Fruit fly (Drosophila melanogaster) whole organism, embryonic: ENCODE measurements around the gene SMC1.
A peak's percentile ranks its signal among the peaks of the same experiment; 100 is the strongest.

Source experiments
- B-H1 ChIP-seq: fragments of 200-800 bp; sonication (Bioruptor generic); IDR thresholded peaks from 3 replicates; pipeline ENCODE4 v1.3.6; 2022; ENCODE audit warnings: missing biosample characterization, missing genetic modification characterization
- CG10543 ChIP-seq: fragments of 200-800 bp; sonication (Bioruptor generic); optimal IDR thresholded peaks from 3 replicates; lab custom pipeline; 2017; ENCODE audit warnings: missing biosample characterization, mild to moderate bottlenecking, missing genetic modification characterization, moderate library complexity
- CG11695 ChIP-seq: fragments of 200-800 bp; sonication (Bioruptor generic); IDR thresholded peaks from 3 replicates; pipeline ENCODE4 v1.3.6; 2022; ENCODE audit warnings: missing biosample characterization, missing genetic modification characterization
- CG12744 ChIP-seq: fragments of 200-800 bp; sonication (Bioruptor generic); optimal IDR thresholded peaks from 2 replicates; lab custom pipeline; 2016; ENCODE audit warnings: missing biosample characterization, missing genetic modification characterization
- CG15479 ChIP-seq: fragments of 200-800 bp; sonication (Bioruptor generic); optimal IDR thresholded peaks from 3 replicates; lab custom pipeline; 2019; ENCODE audit warnings: missing biosample characterization, mild to moderate bottlenecking, missing genetic modification characterization, moderate library complexity
- CG1647 ChIP-seq: fragments of 200-800 bp; sonication (Bioruptor generic); optimal IDR thresholded peaks from 3 replicates; lab custom pipeline; 2016; ENCODE audit warnings: missing biosample characterization, missing genetic modification characterization
- CG2202 ChIP-seq: fragments of 200-800 bp; sonication (Bioruptor generic); optimal IDR thresholded peaks from 2 replicates; lab custom pipeline; 2018; ENCODE audit warnings: missing biosample characterization, mild to moderate bottlenecking, missing genetic modification characterization
- CG3726 ChIP-seq: fragments of 200-800 bp; sonication (Bioruptor generic); IDR thresholded peaks from 3 replicates; pipeline ENCODE4, ENCODE4 v1.3.6; 2022; ENCODE audit warnings: missing biosample characterization, missing genetic modification characterization
- CG6175 ChIP-seq: fragments of 200-800 bp; sonication (Bioruptor generic); IDR thresholded peaks from 3 replicates; pipeline ENCODE4 v1.3.6; 2022; ENCODE audit warnings: missing biosample characterization, missing genetic modification characterization
- CG6654 ChIP-seq: fragments of 200-800 bp; sonication (Bioruptor generic); optimal IDR thresholded peaks from 2 replicates; lab custom pipeline; 2017; ENCODE audit warnings: missing biosample characterization, mild to moderate bottlenecking, missing genetic modification characterization
- CG7839 ChIP-seq: fragments of 200-800 bp; sonication (Bioruptor generic); optimal IDR thresholded peaks from 3 replicates; lab custom pipeline; 2018; ENCODE audit warnings: missing biosample characterization, mild to moderate bottlenecking, missing genetic modification characterization, moderate library complexity
- CG9727 ChIP-seq: fragments of 200-800 bp; sonication (Bioruptor generic); optimal IDR thresholded peaks from 3 replicates; lab custom pipeline; 2017; ENCODE audit warnings: missing biosample characterization, mild to moderate bottlenecking, missing genetic modification characterization
- CHES-1-like ChIP-seq: fragments of 200-800 bp; sonication (Bioruptor generic); optimal IDR thresholded peaks from 2 replicates; lab custom pipeline; 2016; ENCODE audit warnings: missing biosample characterization, missing genetic modification characterization
- CrebB ChIP-seq: fragments of 200-800 bp; sonication (Bioruptor generic); optimal IDR thresholded peaks from 3 replicates; lab custom pipeline; 2018; ENCODE audit warnings: missing biosample characterization, mild to moderate bottlenecking, missing genetic modification characterization
- Dbx ChIP-seq: fragments of 200-800 bp; sonication (Bioruptor generic); IDR thresholded peaks from 3 replicates; pipeline ENCODE4 v1.3.6; 2022; ENCODE audit warnings: missing biosample characterization, missing genetic modification characterization
- Fer3 ChIP-seq: fragments of 200-800 bp; sonication (Bioruptor generic); optimal IDR thresholded peaks from 2 replicates; lab custom pipeline; 2018; ENCODE audit warnings: missing biosample characterization, mild to moderate bottlenecking, missing genetic modification characterization, moderate library complexity
- Meics ChIP-seq: fragments of 200-800 bp; sonication (Bioruptor generic); optimal IDR thresholded peaks from 2 replicates; lab custom pipeline; 2017; ENCODE audit warnings: missing biosample characterization, mild to moderate bottlenecking, missing genetic modification characterization
- Oaz ChIP-seq: fragments of 200-800 bp; sonication (Bioruptor generic); IDR thresholded peaks from 2 replicates; pipeline ENCODE4 v1.3.6; 2022; ENCODE audit warnings: missing biosample characterization, missing genetic modification characterization
- YL-1 ChIP-seq: fragments of 200-800 bp; sonication (Bioruptor generic); optimal IDR thresholded peaks from 3 replicates; lab custom pipeline; 2017; ENCODE audit warnings: missing biosample characterization, mild to moderate bottlenecking, missing genetic modification characterization
- amos ChIP-seq: fragments of 200-800 bp; sonication (Bioruptor generic); IDR thresholded peaks from 2 replicates; pipeline ENCODE4 v1.3.6; 2022; ENCODE audit warnings: missing biosample characterization, missing genetic modification characterization; ENCODE audit not compliant: partially characterized antibody
- az2 ChIP-seq: fragments of 200-800 bp; sonication (Bioruptor generic); optimal IDR thresholded peaks from 3 replicates; lab custom pipeline; 2016; ENCODE audit warnings: missing biosample characterization, missing genetic modification characterization
- bab2 ChIP-seq: fragments of 200-800 bp; sonication (Bioruptor generic); optimal IDR thresholded peaks from 2 replicates; lab custom pipeline; 2016; ENCODE audit warnings: missing biosample characterization, missing genetic modification characterization
- btn ChIP-seq: fragments of 200-800 bp; sonication (Bioruptor generic); optimal IDR thresholded peaks from 2 replicates; lab custom pipeline; 2016; ENCODE audit warnings: missing biosample characterization, missing genetic modification characterization
- chinmo ChIP-seq: fragments of 200-800 bp; sonication (Bioruptor generic); IDR thresholded peaks from 4 replicates; pipeline ENCODE4 v1.3.6; 2022; ENCODE audit warnings: missing biosample characterization, missing genetic modification characterization; ENCODE audit not compliant: partially characterized antibody
- crol ChIP-seq: fragments of 200-800 bp; sonication (Bioruptor generic); IDR thresholded peaks from 2 replicates; pipeline ENCODE4 v1.3.6; 2022; ENCODE audit warnings: missing biosample characterization, missing genetic modification characterization
- cwo ChIP-seq: fragments of 200-800 bp; sonication (Bioruptor generic); optimal IDR thresholded peaks from 3 replicates; lab custom pipeline; 2017; ENCODE audit warnings: missing biosample characterization, missing genetic modification characterization, mild to moderate bottlenecking, moderate library complexity, missing genetic modification reagents
- dpn ChIP-seq, 2 experiments: fragments of 200-800 bp; sonication (Bioruptor generic); optimal IDR thresholded peaks; 3 replicates each; lab custom pipeline; 2016; ENCODE audit warnings: missing biosample characterization in 2 of 2, missing genetic modification characterization in 2 of 2
- ftz-f1 ChIP-seq: fragments of 200-800 bp; sonication (Bioruptor generic); optimal IDR thresholded peaks from 2 replicates; lab custom pipeline; 2016; ENCODE audit warnings: missing biosample characterization, missing genetic modification characterization
- grn ChIP-seq: fragments of 200-800 bp; sonication (Bioruptor generic); optimal IDR thresholded peaks from 3 replicates; lab custom pipeline; 2017; ENCODE audit warnings: missing biosample characterization, missing genetic modification characterization
- gro ChIP-seq: fragments of 200-800 bp; sonication (Bioruptor generic); optimal IDR thresholded peaks from 2 replicates; lab custom pipeline; 2016; ENCODE audit warnings: missing biosample characterization, missing genetic modification characterization
- her ChIP-seq: fragments of 200-800 bp; sonication (Bioruptor generic); optimal IDR thresholded peaks from 2 replicates; lab custom pipeline; 2016; ENCODE audit warnings: missing biosample characterization, missing genetic modification characterization
- inv ChIP-seq: fragments of 200-800 bp; sonication (Bioruptor generic); IDR thresholded peaks from 2 replicates; pipeline ENCODE4 v1.3.6; 2022; ENCODE audit warnings: missing biosample characterization, missing genetic modification characterization; ENCODE audit not compliant: partially characterized antibody
- lab ChIP-seq: fragments of 200-800 bp; sonication (Bioruptor generic); optimal IDR thresholded peaks from 3 replicates; lab custom pipeline; 2017; ENCODE audit warnings: missing biosample characterization, missing genetic modification characterization, mild to moderate bottlenecking, moderate library complexity, missing genetic modification reagents
- lov ChIP-seq, 2 experiments: fragments of 200-800 bp in 1 of 2; fragments of >200 bp in 1 of 2; sonication (Bioruptor generic) in 1 of 2; IDR thresholded peaks in 1 of 2; optimal IDR thresholded peaks in 1 of 2; 2 replicates in 1 of 2; 3 replicates in 1 of 2; pipeline versions ENCODE4 v1.3.6 to Lab custom; 2017 to 2022; ENCODE audit warnings: missing biosample characterization in 1 of 2, missing genetic modification characterization in 1 of 2
- luna ChIP-seq: fragments of 200-800 bp; sonication (Bioruptor generic); optimal IDR thresholded peaks from 2 replicates; lab custom pipeline; 2016; ENCODE audit warnings: missing biosample characterization, missing genetic modification characterization
- nau ChIP-seq: fragments of 200-800 bp; sonication (Bioruptor generic); optimal IDR thresholded peaks from 3 replicates; lab custom pipeline; 2017; ENCODE audit warnings: missing biosample characterization, mild to moderate bottlenecking, missing genetic modification characterization, missing genetic modification reagents
- sd ChIP-seq: fragments of 200-800 bp; sonication (Bioruptor generic); optimal IDR thresholded peaks from 3 replicates; lab custom pipeline; 2018; ENCODE audit warnings: missing biosample characterization, mild to moderate bottlenecking, missing genetic modification characterization, moderate library complexity
- sna ChIP-seq: fragments of 200-800 bp; sonication (Bioruptor generic); IDR thresholded peaks from 2 replicates; pipeline ENCODE4 v1.3.6; 2022; ENCODE audit warnings: missing biosample characterization, missing genetic modification characterization; ENCODE audit not compliant: partially characterized antibody
- tgo ChIP-seq: fragments of 200-800 bp; sonication (Bioruptor generic); IDR thresholded peaks from 3 replicates; pipeline ENCODE4 v1.3.6; 2022; ENCODE audit warnings: missing biosample characterization, missing genetic modification characterization
- tio ChIP-seq: fragments of 200-800 bp; sonication (Bioruptor generic); optimal IDR thresholded peaks from 2 replicates; lab custom pipeline; 2017; ENCODE audit warnings: missing biosample characterization, missing genetic modification characterization, inconsistent platforms
- tx ChIP-seq: fragments of 200-800 bp; sonication (Bioruptor generic); optimal IDR thresholded peaks from 2 replicates; lab custom pipeline; 2016; ENCODE audit warnings: missing biosample characterization, missing genetic modification characterization
- zfh1 ChIP-seq: fragments of 200-800 bp; sonication (Bioruptor generic); IDR thresholded peaks from 3 replicates; pipeline ENCODE4 v1.3.6; 2022; ENCODE audit warnings: missing biosample characterization, missing genetic modification characterization

The SMC1 gene

DNA sequence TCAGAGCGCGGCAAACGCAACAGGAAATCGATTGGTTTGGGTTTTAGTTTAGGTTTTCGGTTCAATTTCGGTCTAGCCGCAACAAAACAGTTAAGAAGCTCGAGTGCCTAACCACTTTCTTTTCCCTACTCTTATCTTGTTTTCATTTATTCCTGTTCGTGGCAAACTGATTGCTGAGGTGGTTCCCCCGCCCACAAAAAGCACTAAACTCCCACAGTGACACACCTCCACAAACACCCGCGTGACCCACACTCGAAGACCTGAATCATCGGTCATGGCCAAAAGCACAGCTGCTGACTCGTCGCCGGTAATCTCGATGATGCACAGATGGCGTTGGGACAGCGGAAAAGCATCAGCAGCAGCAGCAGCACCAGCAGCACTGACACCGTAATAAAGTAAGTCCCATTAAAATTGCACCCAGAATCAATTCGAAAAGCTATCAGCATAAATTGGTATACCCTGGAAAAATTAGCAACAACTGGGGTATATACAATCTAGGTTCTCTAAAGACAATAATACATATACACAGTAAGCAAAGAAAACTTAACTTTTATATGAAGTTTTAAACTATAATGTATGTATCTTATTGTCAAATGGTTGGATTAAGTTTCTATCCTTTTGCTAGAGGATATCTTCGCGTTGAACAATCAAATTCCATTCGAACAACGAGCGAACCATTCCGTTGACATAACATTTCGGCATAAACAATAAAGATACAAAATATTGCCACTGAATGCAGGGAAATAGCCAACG lies 32.2 kb upstream of the SMC1 start (continued):
- TF ChIP-seq gro (GFP tag; lab: Kevin White, UChicago) = no peak
- peak; percentile 6 for TF ChIP-seq tio
- TF ChIP-seq az2 (GFP tag; lab: Kevin White, UChicago) = peak; percentile 13
- peak; percentile 54 for TF ChIP-seq tgo (GFP tag; lab: Robert Waterston, UW)
- peak; percentile 6 for TF ChIP-seq tx (GFP tag; lab: Kevin White, UChicago)
- TF ChIP-seq btn = no peak
- no peak; the same call in 2 of the 3 replicates for TF ChIP-seq B-H1 (GFP tag; lab: Robert Waterston, UW)
- TF ChIP-seq CG7839 (tag; lab: Kevin White, UChicago) = peak; percentile 69

DNA sequence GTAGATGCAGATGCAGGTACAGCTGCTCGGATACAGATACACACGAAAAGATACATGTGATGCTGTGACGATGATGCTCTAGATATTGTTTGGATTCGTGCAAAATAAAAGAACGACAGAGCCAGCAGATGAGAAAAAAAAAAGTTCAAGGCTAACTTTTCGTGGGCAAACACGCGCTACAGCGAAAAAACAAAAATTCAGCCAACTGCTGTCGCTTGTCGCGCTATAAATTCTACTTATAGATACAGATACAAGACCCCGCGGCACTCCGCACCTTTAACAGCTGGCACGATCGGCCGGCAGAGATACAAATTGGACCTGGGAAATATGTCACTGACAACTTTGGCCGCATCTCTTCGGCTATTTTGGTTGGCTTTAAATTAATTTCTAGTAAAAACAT lies 31.6 kb upstream of the SMC1 start:
- TF ChIP-seq chinmo (GFP tag; lab: Robert Waterston, UW) (0 out of 4 replicates have a peak, but pooled peaks have one; percentile 41), crol (GFP tag; lab: Robert Waterston, UW) (peak; percentile 48), nau (GFP tag; lab: Kevin White, UChicago) (peak; percentile 78), sd (peak; percentile 71), amos (0 out of 2 replicates have a peak, but pooled peaks have one; percentile 8), ftz-f1 (GFP tag; lab: Kevin White, UChicago) (peak; percentile 66), bab2 (GFP tag; lab: Kevin White, UChicago) (no peak), CG10543 (peak; percentile 68), CHES-1-like (GFP tag; lab: Kevin White, UChicago) (no peak), CG3726 (GFP tag; lab: Robert Waterston, UW) (no peak), cwo (GFP tag; lab: Kevin White, UChicago) (peak; percentile 51)

- TF ChIP-seq CG6654 (GFP tag; lab: Kevin White, UChicago) (no peak), grn (GFP tag; lab: Kevin White, UChicago) (peak; percentile 7), CG11695 (GFP tag; lab: Robert Waterston, UW) (no peak), lov (optimal IDR thresholded peaks at IDR 0.05; lab: Kevin White, UChicago) (no peak), lov (GFP tag; IDR thresholded peaks at IDR 0.05; lab: Robert Waterston, UW) (no peak), CG15479 (GFP tag; lab: Kevin White, UChicago) (peak; percentile 92), Fer3 (tag; lab: Kevin White, UChicago) (no peak), CG1647 (GFP tag; lab: Kevin White, UChicago) (no peak), luna (GFP tag; lab: Kevin White, UChicago) (no peak), inv (GFP tag; lab: Robert Waterston, UW) (no peak)
These were observed 30.9 kb upstream of the SMC1 start for dm6 chr3R:24027222-24027621.

DNA sequence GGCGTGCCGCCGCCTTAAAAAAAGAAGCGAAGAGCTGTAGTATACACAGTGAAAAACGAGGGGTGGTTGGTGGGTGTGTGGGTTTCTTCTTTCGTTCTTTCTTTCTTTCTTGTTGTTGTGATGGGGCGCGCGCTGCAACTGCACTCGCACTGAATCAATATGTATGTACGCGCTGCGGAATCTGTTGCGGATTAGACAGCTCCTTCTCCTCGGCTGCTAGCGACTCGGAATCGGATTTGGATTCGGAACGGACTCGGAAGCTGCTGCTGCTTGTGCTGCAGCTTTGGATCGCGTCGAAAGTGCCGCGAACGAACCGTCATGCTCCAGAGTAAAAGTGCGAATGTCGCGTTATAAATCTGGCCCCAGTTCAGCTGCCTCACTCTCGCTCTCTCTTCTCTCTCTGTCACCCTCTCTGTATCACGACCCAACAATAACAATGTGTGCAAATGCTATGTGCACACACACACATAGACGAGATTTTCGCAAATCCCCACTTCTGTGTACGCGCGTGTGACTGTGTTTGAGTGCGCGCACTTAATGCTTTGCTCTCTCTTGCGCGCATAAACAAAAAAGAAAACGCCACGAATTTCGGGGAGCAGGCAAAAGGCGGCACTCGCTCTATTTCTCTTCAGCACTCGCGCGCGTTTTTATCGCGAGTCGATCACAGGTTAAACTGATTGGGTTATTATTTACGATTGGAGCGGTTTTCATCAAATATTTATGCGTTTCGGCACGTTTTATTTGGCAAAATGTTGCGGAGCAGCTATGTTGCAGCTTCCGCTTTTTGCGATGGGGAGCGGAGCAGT lies 26.9 kb upstream of the SMC1 start:
- TF ChIP-seq YL-1 (GFP tag; lab: Kevin White, UChicago) = peak; percentile 26
- TF ChIP-seq tgo (GFP tag; lab: Robert Waterston, UW) = no peak
- peak in 1 of 2 experiments; percentile 3 for TF ChIP-seq dpn (GFP tag; optimal IDR thresholded peaks at IDR 0.05; lab: Kevin White, UChicago)
- TF ChIP-seq sna (GFP tag; lab: Robert Waterston, UW) = 0 out of 2 replicates have a peak, but pooled peaks have one; percentile 10
- peak; percentile 6 for TF ChIP-seq CrebB (tag; lab: Kevin White, UChicago)
- TF ChIP-seq CG6175 (GFP tag; lab: Robert Waterston, UW) = 0 out of 3 replicates have a peak, but pooled peaks have one; percentile 24
- TF ChIP-seq lab = peak; percentile 40
- TF ChIP-seq zfh1 (GFP tag; lab: Robert Waterston, UW) = peak; percentile 24; the same call in 1 of the 3 replicates
- TF ChIP-seq CG12744 (GFP tag; lab: Kevin White, UChicago) = no peak
- TF ChIP-seq CG2202 = peak; percentile 25
- TF ChIP-seq Dbx = peak; percentile 54; the same call in 1 of the 3 replicates
- TF ChIP-seq her (GFP tag; lab: Kevin White, UChicago) = no peak
- TF ChIP-seq Meics = peak; percentile 9
- TF ChIP-seq Oaz (GFP tag; lab: Robert Waterston, UW) = no peak
- peak; percentile 9 for TF ChIP-seq CG9727 (GFP tag; lab: Kevin White, UChicago)
